Worm (Caenorhabditis elegans): ENCODE data around the gene mig-14.

- TF ChIP-seq ztf-29 (GFP tag; IDR thresholded peaks at IDR 0.05) = no peak
- TF ChIP-seq flt-1 (GFP tag; IDR thresholded peaks at IDR 0.05) = no peak
- TF ChIP-seq ref-1 (GFP tag; conservative IDR thresholded peaks at IDR 0.05) = no peak
- TF ChIP-seq cog-1 (tag; optimal IDR thresholded peaks at IDR 0.05) = no peak
- no peak for TF ChIP-seq T22C8.4 (GFP tag; IDR thresholded peaks at IDR 0.05)
- TF ChIP-seq tab-1 (GFP tag; IDR thresholded peaks at IDR 0.05) = no peak
Measured at ce11 chrII:13756232-13756631, 14.7 kb downstream of the mig-14 start.

Measured in whole organism, midembryonic.